Fruit fly (Drosophila melanogaster) whole organism, prepupa: ENCODE results near the gene nxf2.

Experiments
- CG10631 ChIP-seq: fragments of 200-800 bp; sonication (Bioruptor generic); optimal IDR thresholded peaks from 2 replicates; lab custom pipeline; 2016; ENCODE audit warnings: missing biosample characterization, missing genetic modification characterization
- CG11762 ChIP-seq: fragments of 200-800 bp; sonication (Bioruptor generic); optimal IDR thresholded peaks from 3 replicates; lab custom pipeline; 2016; ENCODE audit warnings: missing biosample characterization, missing genetic modification characterization; ENCODE audit not compliant: insufficient read depth
- CG15336 ChIP-seq: fragments of 200-800 bp; sonication (Bioruptor generic); IDR thresholded peaks from 2 replicates; pipeline ENCODE4 v1.3.6; 2022; ENCODE audit warnings: missing biosample characterization, missing genetic modification characterization
- CG32006 ChIP-seq: fragments of 200-800 bp; sonication (Bioruptor generic); optimal IDR thresholded peaks from 3 replicates; lab custom pipeline; 2017; ENCODE audit warnings: missing biosample characterization, mild to moderate bottlenecking, missing genetic modification characterization
- CG34406 ChIP-seq: fragments of 200-800 bp; sonication (Bioruptor generic); optimal IDR thresholded peaks from 3 replicates; lab custom pipeline; 2016; ENCODE audit warnings: missing biosample characterization, missing genetic modification characterization
- CG3919 ChIP-seq: fragments of 200-800 bp; sonication (Bioruptor generic); optimal IDR thresholded peaks from 3 replicates; lab custom pipeline; 2016; ENCODE audit warnings: missing biosample characterization, missing genetic modification characterization
- CG4318 ChIP-seq: fragments of 200-800 bp; sonication (Bioruptor generic); optimal IDR thresholded peaks from 3 replicates; lab custom pipeline; 2017; ENCODE audit warnings: missing biosample characterization, mild to moderate bottlenecking, missing genetic modification characterization
- CG6854 ChIP-seq: fragments of 200-800 bp; sonication (Bioruptor generic); optimal IDR thresholded peaks from 2 replicates; lab custom pipeline; 2017; ENCODE audit warnings: missing biosample characterization, mild to moderate bottlenecking, missing genetic modification characterization
- Eip78C ChIP-seq: fragments of 200-800 bp; sonication (Bioruptor generic); peaks from one replicate; lab custom pipeline; 2016; ENCODE audit warnings: missing biosample characterization, missing genetic modification characterization
- Hr39 ChIP-seq: fragments of 200-800 bp; sonication (Bioruptor generic); optimal IDR thresholded peaks from 2 replicates; lab custom pipeline; 2016; ENCODE audit warnings: missing biosample characterization, missing genetic modification characterization
- Hr4 ChIP-seq: fragments of 200-800 bp; sonication (Bioruptor generic); optimal IDR thresholded peaks from 3 replicates; lab custom pipeline; 2016; ENCODE audit warnings: missing biosample characterization, missing genetic modification characterization
- OdsH ChIP-seq: fragments of 200-800 bp; sonication (Bioruptor generic); optimal IDR thresholded peaks from 3 replicates; lab custom pipeline; 2016; ENCODE audit warnings: missing biosample characterization, missing genetic modification characterization
- Smox ChIP-seq: fragments of 200-800 bp; sonication (Bioruptor generic); optimal IDR thresholded peaks from 3 replicates; lab custom pipeline; 2016; ENCODE audit warnings: missing biosample characterization, missing genetic modification characterization
- Sox102F ChIP-seq: fragments of 200-800 bp; sonication (Bioruptor generic); optimal IDR thresholded peaks from 2 replicates; lab custom pipeline; 2016; ENCODE audit warnings: missing biosample characterization, mild to moderate bottlenecking, missing genetic modification characterization
- Sox14 ChIP-seq: fragments of 200-800 bp; sonication (Bioruptor generic); optimal IDR thresholded peaks from 3 replicates; lab custom pipeline; 2016; ENCODE audit warnings: missing biosample characterization, missing genetic modification characterization
- achi ChIP-seq: fragments of 200-800 bp; sonication (Bioruptor generic); optimal IDR thresholded peaks from 3 replicates; lab custom pipeline; 2016; ENCODE audit warnings: missing biosample characterization, missing genetic modification characterization
- cyc ChIP-seq: fragments of 200-800 bp; sonication (Bioruptor generic); optimal IDR thresholded peaks from 3 replicates; lab custom pipeline; 2016; ENCODE audit warnings: missing biosample characterization, missing genetic modification characterization
- fkh ChIP-seq: fragments of 200-800 bp; sonication (Bioruptor generic); optimal IDR thresholded peaks from 3 replicates; lab custom pipeline; 2017; ENCODE audit warnings: missing biosample characterization, mild to moderate bottlenecking, missing genetic modification characterization, moderate library complexity
- lz ChIP-seq: fragments of 200-800 bp; sonication (Bioruptor generic); optimal IDR thresholded peaks from 3 replicates; lab custom pipeline; 2016; ENCODE audit warnings: missing biosample characterization, missing genetic modification characterization
- pdm3 ChIP-seq: fragments of 200-800 bp; sonication (Bioruptor generic); optimal IDR thresholded peaks from 3 replicates; lab custom pipeline; 2016; ENCODE audit warnings: missing biosample characterization, missing genetic modification characterization
- svp ChIP-seq: fragments of 200-800 bp; sonication (Bioruptor generic); peaks from one replicate; lab custom pipeline; 2016; ENCODE audit warnings: missing biosample characterization, missing genetic modification characterization

The nxf2 gene

dm6 chr3L:16533932-16534331 is 46.2 kb downstream of the nxf2 start:
- TF ChIP-seq lz (peak; percentile 11), Sox14 (GFP tag; lab: Kevin White, UChicago) (peak; percentile 7), achi (GFP tag; lab: Kevin White, UChicago) (peak; percentile 4), OdsH (peak; percentile 35), CG34406 (GFP tag; lab: Kevin White, UChicago) (no peak), pdm3 (GFP tag; lab: Kevin White, UChicago) (peak; percentile 17), CG6854 (GFP tag; lab: Kevin White, UChicago) (no peak), CG15336 (GFP tag; lab: Robert Waterston, UW) (no peak; the same call in 1 of the 2 replicates), Smox (GFP tag; lab: Kevin White, UChicago) (peak; percentile 10), svp (GFP tag; lab: Kevin White, UChicago) (peak; percentile 65), Hr39 (GFP tag; lab: Kevin White, UChicago) (peak; percentile 6), fkh (GFP tag; lab: Kevin White, UChicago) (peak; percentile 73), cyc (GFP tag; lab: Kevin White, UChicago) (peak; percentile 36), CG4318 (GFP tag; lab: Kevin White, UChicago) (peak; percentile 17), Sox102F (GFP tag; lab: Kevin White, UChicago) (no peak), CG10631 (peak; percentile 14), CG32006 (peak; percentile 54), CG11762 (GFP tag; lab: Kevin White, UChicago) (no peak), Eip78C (GFP tag; lab: Kevin White, UChicago) (peak; percentile 72), Hr4 (peak; percentile 44), CG3919 (GFP tag; lab: Kevin White, UChicago) (peak; percentile 30)
